Worm (Caenorhabditis elegans) whole organism, L1 larva: ENCODE results near the gene tric-1B.2.

Experiments used
- C16A3.4 ChIP-seq: fragments of 150-350 bp; optimal IDR thresholded peaks from 2 replicates; lab custom pipeline; 2014; ENCODE audit warnings: missing biosample characterization, missing genetic modification characterization
- C34B4.2 ChIP-seq: sonication (generic microtip); optimal IDR thresholded peaks from 2 replicates; lab custom pipeline; 2017; ENCODE audit warnings: mild to moderate bottlenecking, missing genetic modification characterization, missing compliant biosample characterization
- Y116A8C.19 ChIP-seq: sonication (generic microtip); optimal IDR thresholded peaks from 2 replicates; lab custom pipeline; 2016; ENCODE audit warnings: missing compliant biosample characterization, missing genetic modification characterization, borderline replicate concordance
- alr-1 ChIP-seq: fragments of 200-800 bp; sonication (Bioruptor generic); optimal IDR thresholded peaks from 2 replicates; lab custom pipeline; 2018; ENCODE audit warnings: borderline replicate concordance, mild to moderate bottlenecking, missing genetic modification characterization, missing compliant biosample characterization
- aly-2 ChIP-seq: fragments of 150-350 bp; optimal IDR thresholded peaks from 2 replicates; lab custom pipeline; 2014; ENCODE audit warnings: missing biosample characterization, missing genetic modification characterization
- blmp-1 ChIP-seq: fragments of 150-350 bp; optimal IDR thresholded peaks from 2 replicates; lab custom pipeline; 2014; ENCODE audit warnings: missing biosample characterization, missing genetic modification characterization
- ceh-63 ChIP-seq: fragments of 200-800 bp; sonication (Bioruptor generic); optimal IDR thresholded peaks from 2 replicates; lab custom pipeline; 2018; ENCODE audit warnings: mild to moderate bottlenecking, missing genetic modification characterization, missing compliant biosample characterization
- ceh-8 ChIP-seq: fragments of 200-800 bp; sonication (Bioruptor generic); optimal IDR thresholded peaks from 2 replicates; lab custom pipeline; 2018; ENCODE audit warnings: mild to moderate bottlenecking, missing genetic modification characterization, moderate library complexity, missing compliant biosample characterization
- ceh-90 ChIP-seq: sonication (generic microtip); optimal IDR thresholded peaks from 2 replicates; lab custom pipeline; 2016; ENCODE audit warnings: missing genetic modification characterization, missing compliant biosample characterization
- dpl-1 ChIP-seq, 3 experiments: fragments of 150-350 bp in 2 of 3; sonication (generic microtip) in 1 of 3; optimal IDR thresholded peaks; 2 replicates each; lab custom pipeline; 2014 to 2017; ENCODE audit warnings: missing biosample characterization in 3 of 3, missing genetic modification characterization in 3 of 3, missing genetic modification reagents in 3 of 3
- dsc-1 ChIP-seq: sonication (generic microtip); optimal IDR thresholded peaks from 2 replicates; lab custom pipeline; 2016; ENCODE audit warnings: mild to moderate bottlenecking, missing genetic modification characterization, missing compliant biosample characterization
- efl-1 ChIP-seq, 4 experiments: fragments of 150-350 bp; optimal IDR thresholded peaks in 3 of 4; peaks in 1 of 4; 1 replicate in 1 of 4; 2 replicates in 3 of 4; lab custom pipeline; 2014; ENCODE audit warnings: missing biosample characterization in 2 of 4, missing genetic modification characterization in 2 of 4, missing genetic modification reagents in 2 of 4
- efl-3 ChIP-seq: fragments of 200-800 bp; sonication (Bioruptor generic); optimal IDR thresholded peaks from 2 replicates; lab custom pipeline; 2018; ENCODE audit warnings: mild to moderate bottlenecking, missing genetic modification characterization, missing compliant biosample characterization
- egl-13 ChIP-seq: sonication (generic microtip); optimal IDR thresholded peaks from 2 replicates; lab custom pipeline; 2016; ENCODE audit warnings: missing genotype, missing genetic modification reagents, missing genetic modification characterization, missing compliant biosample characterization
- egl-27 ChIP-seq, 2 experiments: fragments of 150-350 bp in 1 of 2; sonication (generic microtip); optimal IDR thresholded peaks; 3 replicates each; lab custom pipeline; 2017 to 2018; ENCODE audit warnings: missing biosample characterization in 2 of 2, missing genetic modification characterization in 2 of 2, missing genetic modification reagents in 2 of 2
- elt-2 ChIP-seq: sonication (generic microtip); optimal IDR thresholded peaks from 2 replicates; lab custom pipeline; 2016; ENCODE audit warnings: missing genetic modification characterization, mild to moderate bottlenecking, inconsistent platforms, missing compliant biosample characterization, missing genetic modification reagents
- elt-3 ChIP-seq, 6 experiments: fragments of 150-350 bp in 1 of 6; sonication (generic microtip); optimal IDR thresholded peaks; 2 replicates each; lab custom pipeline; 2017 to 2018; ENCODE audit warnings: missing biosample characterization in 6 of 6, missing genetic modification characterization in 6 of 6, inconsistent platforms in 1 of 6
- fkh-10 ChIP-seq: sonication (generic microtip); optimal IDR thresholded peaks from 2 replicates; lab custom pipeline; 2017; ENCODE audit warnings: missing biosample characterization, missing genetic modification reagents, missing genetic modification characterization
- fkh-4 ChIP-seq: sonication (generic microtip); optimal IDR thresholded peaks from 2 replicates; lab custom pipeline; 2016; ENCODE audit warnings: missing compliant biosample characterization, missing genetic modification characterization, borderline replicate concordance
- hlh-17 ChIP-seq: fragments of 200-800 bp; sonication (Bioruptor generic); optimal IDR thresholded peaks from 2 replicates; lab custom pipeline; 2018; ENCODE audit warnings: missing genetic modification characterization, mild to moderate bottlenecking, missing compliant biosample characterization, moderate library complexity, borderline replicate concordance
- hlh-4 ChIP-seq: sonication (generic microtip); optimal IDR thresholded peaks from 2 replicates; lab custom pipeline; 2016; ENCODE audit warnings: mild to moderate bottlenecking, missing genetic modification characterization, missing compliant biosample characterization
- jun-1 ChIP-seq: fragments of 150-350 bp; optimal IDR thresholded peaks from 2 replicates; lab custom pipeline; 2014; ENCODE audit warnings: missing biosample characterization, missing genetic modification reagents, missing genetic modification characterization
- lin-13 ChIP-seq: fragments of 150-350 bp; optimal IDR thresholded peaks from 2 replicates; lab custom pipeline; 2014; ENCODE audit warnings: missing biosample characterization, missing genetic modification reagents, missing genetic modification characterization
- lin-14 ChIP-seq: fragments of 200-800 bp; sonication (Bioruptor generic); optimal IDR thresholded peaks from 2 replicates; lab custom pipeline; 2018; ENCODE audit warnings: mild to moderate bottlenecking, missing genetic modification characterization, moderate library complexity, missing compliant biosample characterization
- lin-15B ChIP-seq: fragments of 150-350 bp; sonication (generic microtip); optimal IDR thresholded peaks from 3 replicates; lab custom pipeline; 2014; ENCODE audit warnings: missing biosample characterization, missing genetic modification characterization
- lin-35 ChIP-seq, 2 experiments: fragments of 150-350 bp; optimal IDR thresholded peaks; 2 replicates each; lab custom pipeline; 2014; ENCODE audit warnings: missing biosample characterization in 2 of 2, missing genetic modification characterization in 2 of 2, missing genetic modification reagents in 2 of 2
- lin-39 ChIP-seq: fragments of 150-350 bp; optimal IDR thresholded peaks from 2 replicates; lab custom pipeline; 2014; ENCODE audit warnings: missing biosample characterization, missing genetic modification reagents, missing genetic modification characterization
- mdl-1 ChIP-seq, 2 experiments: fragments of 150-350 bp; optimal IDR thresholded peaks; 2 replicates each; lab custom pipeline; 2014 to 2017; ENCODE audit warnings: missing biosample characterization in 2 of 2, missing genetic modification characterization in 2 of 2, inconsistent platforms in 1 of 2
- mef-2 ChIP-seq: fragments of 150-350 bp; optimal IDR thresholded peaks from 2 replicates; lab custom pipeline; 2014; ENCODE audit warnings: missing biosample characterization, missing genetic modification characterization
- nhr-19 ChIP-seq: fragments of 200-800 bp; sonication (Bioruptor generic); conservative IDR thresholded peaks from 2 replicates; pipeline ENCODE4 v1.3.6; 2022; ENCODE audit warnings: missing genetic modification characterization, missing compliant biosample characterization
- nhr-20 ChIP-seq: sonication (generic microtip); optimal IDR thresholded peaks from 2 replicates; lab custom pipeline; 2016; ENCODE audit warnings: mild to moderate bottlenecking, missing genetic modification characterization, missing compliant biosample characterization
- nhr-47 ChIP-seq: sonication (generic microtip); optimal IDR thresholded peaks from 2 replicates; lab custom pipeline; 2016; ENCODE audit warnings: mild to moderate bottlenecking, missing genetic modification characterization, moderate library complexity, missing compliant biosample characterization
- nhr-71 ChIP-seq: sonication (generic microtip); optimal IDR thresholded peaks from 2 replicates; lab custom pipeline; 2016; ENCODE audit warnings: mild to moderate bottlenecking, missing genetic modification characterization, moderate library complexity, missing compliant biosample characterization
- nhr-76 ChIP-seq: sonication (generic microtip); optimal IDR thresholded peaks from 2 replicates; lab custom pipeline; 2017; ENCODE audit warnings: missing biosample characterization, missing genetic modification characterization
- nhr-77 ChIP-seq: fragments of 150-350 bp; optimal IDR thresholded peaks from 2 replicates; lab custom pipeline; 2014; ENCODE audit warnings: missing biosample characterization, missing genetic modification characterization
- nhr-84 ChIP-seq: sonication (generic microtip); optimal IDR thresholded peaks from 2 replicates; lab custom pipeline; 2017; ENCODE audit warnings: missing biosample characterization, missing genetic modification characterization
- nhr-85 ChIP-seq: sonication (generic microtip); peaks from one replicate; lab custom pipeline; 2016; ENCODE audit warnings: missing genetic modification characterization, inconsistent platforms, missing compliant biosample characterization
- nhr-90 ChIP-seq: sonication (generic microtip); optimal IDR thresholded peaks from 2 replicates; lab custom pipeline; 2016; ENCODE audit warnings: mild to moderate bottlenecking, missing genetic modification characterization, missing compliant biosample characterization; ENCODE audit not compliant: poor library complexity
- pqm-1 ChIP-seq: sonication (generic microtip); optimal IDR thresholded peaks from 3 replicates; lab custom pipeline; 2017; ENCODE audit warnings: missing biosample characterization, missing genetic modification characterization
- skn-1 ChIP-seq: fragments of 150-350 bp; optimal IDR thresholded peaks from 2 replicates; lab custom pipeline; 2014; ENCODE audit warnings: missing biosample characterization, missing genetic modification characterization
- sox-4 ChIP-seq: sonication (generic microtip); optimal IDR thresholded peaks from 2 replicates; lab custom pipeline; 2016; ENCODE audit warnings: missing genetic modification characterization, missing compliant biosample characterization
- sup-37 ChIP-seq: fragments of 200-800 bp; sonication (Bioruptor generic); optimal IDR thresholded peaks from 2 replicates; lab custom pipeline; 2018; ENCODE audit warnings: mild to moderate bottlenecking, missing genetic modification characterization, missing compliant biosample characterization
- swsn-7 ChIP-seq: sonication (generic microtip); optimal IDR thresholded peaks from 2 replicates; lab custom pipeline; 2016; ENCODE audit warnings: missing genetic modification characterization, missing compliant biosample characterization
- tbx-2 ChIP-seq: sonication (generic microtip); optimal IDR thresholded peaks from 2 replicates; lab custom pipeline; 2016; ENCODE audit warnings: missing genetic modification characterization, missing compliant biosample characterization
- unc-130 ChIP-seq: fragments of 150-350 bp; optimal IDR thresholded peaks from 2 replicates; lab custom pipeline; 2017; ENCODE audit warnings: missing biosample characterization, missing genetic modification characterization, inconsistent platforms
- unc-62 ChIP-seq: fragments of 150-350 bp; optimal IDR thresholded peaks from 2 replicates; lab custom pipeline; 2014; ENCODE audit warnings: missing biosample characterization, missing genetic modification reagents, missing genetic modification characterization
- unc-86 ChIP-seq: sonication (generic microtip); optimal IDR thresholded peaks from 2 replicates; lab custom pipeline; 2016; ENCODE audit warnings: missing genetic modification characterization, missing compliant biosample characterization
- vab-15 ChIP-seq: sonication (generic microtip); optimal IDR thresholded peaks from 2 replicates; lab custom pipeline; 2017; ENCODE audit warnings: missing genotype, mild to moderate bottlenecking, missing genetic modification characterization, missing compliant biosample characterization
- xbp-1 ChIP-seq: sonication (generic microtip); optimal IDR thresholded peaks from 2 replicates; lab custom pipeline; 2016; ENCODE audit warnings: missing genetic modification characterization, missing compliant biosample characterization
- zag-1 ChIP-seq: fragments of 150-350 bp; optimal IDR thresholded peaks from 2 replicates; lab custom pipeline; 2014; ENCODE audit warnings: missing biosample characterization, missing genetic modification characterization
- zip-4 ChIP-seq: fragments of 200-800 bp; sonication (Bioruptor generic); optimal IDR thresholded peaks from 2 replicates; lab custom pipeline; 2018; ENCODE audit warnings: mild to moderate bottlenecking, missing genetic modification characterization, moderate library complexity, missing compliant biosample characterization
- ztf-4 ChIP-seq: fragments of 150-350 bp; optimal IDR thresholded peaks from 2 replicates; lab custom pipeline; 2014; ENCODE audit warnings: missing biosample characterization, missing genetic modification characterization

Gene tric-1B.2

ce11 chrII:12263971-12264554 is 15.1 kb downstream of the tric-1B.2 start, which contains the start of gene faxc-1:
TSS of gene faxc-1 (plus strand) at chrII:12264192.
- TF ChIP-seq egl-13 (tag; lab: Kevin White, UChicago) (no peak), nhr-77 (tag; lab: Kevin White, UChicago) (no peak), ceh-63 (no peak), swsn-7 (tag; lab: Kevin White, UChicago) (no peak), Y116A8C.19 (tag; lab: Kevin White, UChicago) (no peak), elt-3 (tag; optimal IDR thresholded peaks at IDR 0.05; lab: Kevin White, UChicago) (peak in 4 of 6 experiments; percentile 29 to 55 (median 48)), pqm-1 (no peak), sox-4 (tag; lab: Kevin White, UChicago) (no peak), xbp-1 (no peak), nhr-76 (tag; lab: Kevin White, UChicago) (no peak), dsc-1 (tag; lab: Kevin White, UChicago) (no peak), lin-15B (tag; lab: Kevin White, UChicago) (no peak), zag-1 (tag; lab: Kevin White, UChicago) (no peak), lin-35 (GFP tag; optimal IDR thresholded peaks at IDR 0.05; lab: Kevin White, UChicago) (peak in 1 of 2 experiments; percentile 47), lin-39 (tag; lab: Kevin White, UChicago) (no peak), lin-14 (peak; percentile 47), efl-3 (GFP tag; lab: Kevin White, UChicago) (no peak), ceh-8 (GFP tag; lab: Kevin White, UChicago) (no peak), jun-1 (tag; lab: Kevin White, UChicago) (no peak), elt-2 (tag; lab: Kevin White, UChicago) (no peak), efl-1 (optimal IDR thresholded peaks at IDR 0.05; lab: Kevin White, UChicago) (no peak), efl-1 (GFP tag; optimal IDR thresholded peaks at IDR 0.05 in 1 of 2; lab: Kevin White, UChicago) (no peak), fkh-4 (tag; lab: Kevin White, UChicago) (no peak), ztf-4 (no peak), alr-1 (no peak), lin-13 (GFP tag; lab: Kevin White, UChicago) (no peak), skn-1 (tag; lab: Kevin White, UChicago) (no peak), nhr-90 (peak; percentile 43), zip-4 (GFP tag; lab: Kevin White, UChicago) (no peak), nhr-85 (tag; lab: Kevin White, UChicago) (peak; percentile 93), blmp-1 (tag; lab: Kevin White, UChicago) (peak; percentile 45), nhr-20 (peak; percentile 41), hlh-4 (tag; lab: Kevin White, UChicago) (no peak), C34B4.2 (tag; lab: Kevin White, UChicago) (no peak), egl-27 (tag; optimal IDR thresholded peaks at IDR 0.05; lab: Kevin White, UChicago) (no peak), C16A3.4 (tag; lab: Kevin White, UChicago) (no peak), unc-86 (tag; lab: Kevin White, UChicago) (no peak), sup-37 (GFP tag; lab: Kevin White, UChicago) (no peak), ceh-90 (tag; lab: Kevin White, UChicago) (no peak), mdl-1 (tag; optimal IDR thresholded peaks at IDR 0.05; lab: Kevin White, UChicago) (no peak), nhr-19 (GFP tag; lab: Robert Waterston, UW) (peak; percentile 14; the same call in 1 of the 2 replicates), unc-130 (tag; lab: Kevin White, UChicago) (peak; percentile 54), mef-2 (tag; lab: Kevin White, UChicago) (no peak), nhr-84 (tag; lab: Kevin White, UChicago) (no peak), fkh-10 (GFP tag; lab: Kevin White, UChicago) (no peak), unc-62 (GFP tag; lab: Kevin White, UChicago) (no peak), aly-2 (no peak), nhr-47 (peak; percentile 9), vab-15 (tag; lab: Kevin White, UChicago) (no peak), tbx-2 (tag; lab: Kevin White, UChicago) (peak; percentile 42), nhr-71 (peak; percentile 39), dpl-1 (GFP tag; optimal IDR thresholded peaks at IDR 0.05; lab: Kevin White, UChicago) (no peak), hlh-17 (GFP tag; lab: Kevin White, UChicago) (no peak)
